Fruit fly (Drosophila melanogaster): Measurements from ENCODE around the gene QC.

dm6 chr3L:5878734-5879291 is 23.4 kb downstream of the QC start:
- TF ChIP-seq ttk (optimal IDR thresholded peaks at IDR 0.05) (no peak), Sin3A (optimal IDR thresholded peaks at IDR 0.05) (no peak)

Data from Kc167 (cell line).